Worm (Caenorhabditis elegans) whole organism, midembryonic: ENCODE results near the gene C10A4.3.

Experiments used
- ref-1 ChIP-seq: fragments of 200-800 bp; sonication (Bioruptor generic); conservative IDR thresholded peaks from 2 replicates; pipeline ENCODE4 v1.3.6; 2022; ENCODE audit warnings: missing genetic modification reagents, missing genetic modification characterization, missing compliant biosample characterization
- ztf-29 ChIP-seq: fragments of 200-800 bp; sonication (Bioruptor generic); IDR thresholded peaks from 2 replicates; pipeline ENCODE4 v1.3.6; 2022; ENCODE audit warnings: missing genetic modification reagents, missing genetic modification characterization, missing compliant biosample characterization

DNA sequence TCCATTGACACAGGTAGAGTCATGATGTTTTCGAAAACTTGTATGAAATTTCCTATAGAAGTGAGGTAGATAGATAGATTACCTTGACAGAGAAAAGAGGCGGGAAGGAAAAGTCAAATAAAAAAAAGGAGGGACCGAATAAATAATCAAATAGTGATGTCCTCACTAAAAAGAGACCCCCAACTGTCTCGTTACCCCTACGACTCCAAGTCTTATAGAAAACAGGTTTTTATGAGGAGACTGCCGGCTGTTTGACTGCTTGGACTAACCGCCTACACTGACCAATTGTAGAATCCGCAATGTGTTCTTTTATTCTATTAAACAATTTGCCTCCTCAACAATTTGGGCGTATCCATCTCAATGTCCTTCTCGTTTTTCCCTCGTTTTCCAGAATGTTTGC lies 32.5 kb downstream of the C10A4.3 start, which contains the start of gene C01C10.2:
- TF ChIP-seq ztf-29 (GFP tag; lab: Robert Waterston, UW) (no peak), ref-1 (no peak)
